Worm (Caenorhabditis elegans) whole organism, midembryonic: ENCODE results near the gene T28D9.4.
A peak's percentile ranks its signal among the peaks of the same experiment; 100 is the strongest.

Source experiments
- ztf-23 ChIP-seq: fragments of 200-800 bp; sonication (Bioruptor generic); IDR thresholded peaks from 2 replicates; pipeline ENCODE4 v1.3.6; 2022; ENCODE audit warnings: missing genetic modification reagents, missing genetic modification characterization, missing compliant biosample characterization
- ztf-29 ChIP-seq: fragments of 200-800 bp; sonication (Bioruptor generic); IDR thresholded peaks from 2 replicates; pipeline ENCODE4 v1.3.6; 2022; ENCODE audit warnings: missing genetic modification reagents, missing genetic modification characterization, missing compliant biosample characterization

DNA sequence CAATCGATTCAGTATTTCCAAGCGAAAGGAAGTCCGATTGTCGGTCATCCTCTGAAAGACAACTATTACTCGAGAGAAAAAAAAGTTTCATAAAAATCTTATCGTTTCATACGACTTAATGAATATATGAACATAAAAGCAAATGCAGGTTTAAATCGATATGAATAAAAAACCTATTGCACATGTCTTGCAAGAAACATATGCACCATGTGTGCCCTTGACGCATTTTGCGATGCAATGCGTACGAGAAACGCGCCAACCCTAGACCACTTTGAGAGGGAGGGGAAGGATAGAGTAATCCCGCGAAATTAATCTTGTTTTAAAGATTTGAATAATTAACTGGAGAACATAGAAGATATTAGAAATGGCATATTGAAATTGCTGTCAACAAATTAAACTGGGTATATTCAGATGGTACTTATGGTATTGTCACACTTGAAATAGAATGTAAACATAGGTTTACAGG lies 23.4 kb upstream of the T28D9.4 start, which contains the start of gene atg-16.2:
- TF ChIP-seq ztf-23 (GFP tag; lab: Robert Waterston, UW) (peak; percentile 39; the same call in 1 of the 2 replicates), ztf-29 (GFP tag; lab: Robert Waterston, UW) (no peak)
